Worm (Caenorhabditis elegans) whole organism, mixed stage, embryonic: ENCODE results near the gene F47B7.3.

Experiments
- cnd-1 ChIP-seq: fragments of 200-800 bp; sonication (Bioruptor generic); optimal IDR thresholded peaks from 2 replicates; lab custom pipeline; 2018; ENCODE audit warnings: mild to moderate bottlenecking, missing genetic modification characterization, missing compliant biosample characterization
- ham-2 ChIP-seq: fragments of 200-800 bp; sonication (Bioruptor generic); optimal IDR thresholded peaks from 2 replicates; lab custom pipeline; 2018; ENCODE audit warnings: mild to moderate bottlenecking, missing genetic modification characterization, missing compliant biosample characterization
- lsy-2 ChIP-seq: fragments of 150-350 bp; optimal IDR thresholded peaks from 2 replicates; lab custom pipeline; 2014; ENCODE audit warnings: missing biosample characterization, missing genetic modification characterization
- unc-39 ChIP-seq: fragments of 150-350 bp; optimal IDR thresholded peaks from 2 replicates; lab custom pipeline; 2014; ENCODE audit warnings: missing biosample characterization, missing genetic modification characterization
- ztf-11 ChIP-seq: fragments of 150-350 bp; optimal IDR thresholded peaks from 2 replicates; lab custom pipeline; 2014; ENCODE audit warnings: missing biosample characterization, missing genetic modification characterization

DNA sequence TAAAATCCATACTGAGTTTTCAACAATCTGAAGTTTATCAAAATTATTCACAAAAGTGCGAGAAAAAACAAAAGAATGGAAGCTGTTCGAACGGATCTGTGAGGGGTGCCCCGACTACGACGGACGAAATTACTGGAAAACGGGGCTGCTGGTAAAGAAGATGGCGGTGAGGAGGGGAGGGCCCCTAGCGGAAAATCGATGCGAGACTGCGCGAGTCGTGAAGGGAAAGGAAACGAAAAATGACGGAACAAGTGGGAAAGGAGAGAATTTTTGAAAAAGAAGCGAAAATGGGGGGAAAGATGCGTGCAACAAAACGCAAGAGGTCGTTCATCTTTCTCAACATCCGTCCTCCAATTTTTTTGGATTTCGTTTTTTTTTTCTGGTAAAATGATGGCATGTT, 38.5 kb upstream of the F47B7.3 start:
- TF ChIP-seq cnd-1 (tag; lab: Kevin White, UChicago) = no peak
- no peak for TF ChIP-seq ham-2
- TF ChIP-seq unc-39 (tag; lab: Kevin White, UChicago) = no peak
- TF ChIP-seq lsy-2 (tag; lab: Kevin White, UChicago) = no peak
- no peak for TF ChIP-seq ztf-11 (tag; lab: Kevin White, UChicago)
